Fruit fly (Drosophila melanogaster) S2 (cell line): Measurements from ENCODE around the gene CG15544.

ENCODE experiments used
- CG8478 ChIP-seq: fragments of >200 bp; optimal IDR thresholded peaks from 2 replicates; lab custom pipeline; 2018
- CTCF ChIP-seq, 2 experiments: fragments of >200 bp; optimal IDR thresholded peaks; 2 replicates each; lab custom pipeline; 2018

dm6 chr3R:30842639-30843476 is 15.2 kb downstream of the CG15544 start:
- no peak for TF ChIP-seq CG8478 (lab: Kevin White, UChicago)
- TF ChIP-seq CTCF (optimal IDR thresholded peaks at IDR 0.05; lab: Kevin White, UChicago) = no peak
